Fruit fly (Drosophila melanogaster): ENCODE results near the gene Tsp3A.
A peak's percentile ranks its signal among the peaks of the same experiment; 100 is the strongest.

dm6 chrX:2588415-2589411, 30.8 kb downstream of the Tsp3A start, which contains the start of gene egh:
- TF ChIP-seq amos (GFP tag; IDR thresholded peaks at IDR 0.05; ENCODE audit: partially characterized antibody) (peak; percentile 39), H2.0 (GFP tag; IDR thresholded peaks at IDR 0.05) (0 out of 2 replicates have a peak, but pooled peaks have one; percentile 12)
